Worm (Caenorhabditis elegans): ENCODE measurements around the gene ttbk-7.

The ttbk-7 gene

DNA sequence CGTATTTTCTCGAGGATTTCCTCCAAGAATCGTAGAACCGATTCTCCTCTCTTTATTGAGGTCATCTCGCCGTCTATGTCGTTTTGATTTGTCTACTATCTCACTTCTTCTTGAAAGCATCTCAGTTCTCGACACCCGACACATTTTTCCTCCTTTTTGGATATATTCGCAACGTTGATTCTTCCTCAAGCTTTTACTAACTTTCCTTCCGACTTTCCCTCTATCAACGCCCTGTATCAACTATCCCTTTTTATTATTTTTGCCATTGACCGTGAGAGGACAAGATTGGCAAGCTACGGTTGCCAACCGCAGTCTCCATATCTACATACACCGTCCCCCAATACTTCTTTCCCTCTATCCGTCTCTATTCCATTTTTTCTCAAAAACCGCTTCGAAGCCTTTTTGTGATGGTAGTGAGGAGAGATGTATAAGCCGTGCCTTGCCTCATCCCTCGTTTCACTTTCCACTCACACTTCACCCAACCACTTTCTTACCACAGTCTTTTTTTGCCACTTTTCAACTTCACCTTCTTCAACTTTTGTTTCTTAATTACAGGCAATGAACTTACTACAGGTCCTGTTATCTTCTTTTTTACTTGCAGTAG is 33.4 kb upstream of the ttbk-7 start, which contains the start of gene T16G1.2:
T16G1.2 (plus strand) TSS at position 554 of the 604 bp plus-strand sequence.
- TF ChIP-seq hmbx-1 (tag; optimal IDR thresholded peaks at IDR 0.05) (no peak), tra-4 (tag; optimal IDR thresholded peaks at IDR 0.05) (no peak), aly-1 (tag; optimal IDR thresholded peaks at IDR 0.05) (no peak), F13C5.2 (tag; optimal IDR thresholded peaks at IDR 0.05) (no peak), tbx-37 (GFP tag; conservative IDR thresholded peaks at IDR 0.05) (no peak), flt-1 (GFP tag; IDR thresholded peaks at IDR 0.05) (no peak), hmg-4 (GFP tag; optimal IDR thresholded peaks at IDR 0.05) (no peak), ets-7 (tag; optimal IDR thresholded peaks at IDR 0.05) (no peak), tbx-11 (GFP tag; IDR thresholded peaks at IDR 0.05) (no peak), sea-1 (GFP tag; conservative IDR thresholded peaks at IDR 0.05) (no peak), scrt-1 (GFP tag; IDR thresholded peaks at IDR 0.05) (no peak), ama-1 (optimal IDR thresholded peaks at IDR 0.05) (no peak), ceh-13 (GFP tag; optimal IDR thresholded peaks at IDR 0.05) (no peak), B0310.2 (tag; optimal IDR thresholded peaks at IDR 0.05) (no peak), pes-1 (GFP tag; IDR thresholded peaks at IDR 0.05) (no peak)

- TF ChIP-seq flt-1 (GFP tag; IDR thresholded peaks at IDR 0.05) (no peak), tra-4 (tag; optimal IDR thresholded peaks at IDR 0.05) (no peak), B0310.2 (tag; optimal IDR thresholded peaks at IDR 0.05) (no peak), hnd-1 (tag; optimal IDR thresholded peaks at IDR 0.05) (no peak), pes-1 (GFP tag; IDR thresholded peaks at IDR 0.05) (no peak), ama-1 (optimal IDR thresholded peaks at IDR 0.05) (no peak), hmg-4 (GFP tag; optimal IDR thresholded peaks at IDR 0.05) (no peak), sea-1 (GFP tag; conservative IDR thresholded peaks at IDR 0.05) (no peak), hmbx-1 (tag; optimal IDR thresholded peaks at IDR 0.05) (no peak), tbx-37 (GFP tag; conservative IDR thresholded peaks at IDR 0.05) (no peak), ceh-13 (GFP tag; optimal IDR thresholded peaks at IDR 0.05) (no peak), ceh-36 (tag; optimal IDR thresholded peaks at IDR 0.05) (no peak), tbx-11 (GFP tag; IDR thresholded peaks at IDR 0.05) (no peak), aly-1 (tag; optimal IDR thresholded peaks at IDR 0.05) (no peak), scrt-1 (GFP tag; IDR thresholded peaks at IDR 0.05) (no peak), ets-7 (tag; optimal IDR thresholded peaks at IDR 0.05) (no peak), F13C5.2 (tag; optimal IDR thresholded peaks at IDR 0.05) (no peak)
Observed at ce11 chrV:12924128-12924527, 28.5 kb upstream of the ttbk-7 start, which contains the start of gene pqn-67. Gene pqn-67, plus strand, starts transcription at chrV:12924428.

- TF ChIP-seq ceh-36 (tag; optimal IDR thresholded peaks at IDR 0.05) (no peak), B0310.2 (tag; optimal IDR thresholded peaks at IDR 0.05) (no peak), hnd-1 (tag; optimal IDR thresholded peaks at IDR 0.05) (no peak), scrt-1 (GFP tag; IDR thresholded peaks at IDR 0.05) (no peak), aly-1 (tag; optimal IDR thresholded peaks at IDR 0.05) (no peak)
Observed at ce11 chrV:12922308-12922707, 26.6 kb upstream of the ttbk-7 start, which contains the start of gene dhrs-4. Gene dhrs-4, plus strand, starts transcription at chrV:12922608.

DNA sequence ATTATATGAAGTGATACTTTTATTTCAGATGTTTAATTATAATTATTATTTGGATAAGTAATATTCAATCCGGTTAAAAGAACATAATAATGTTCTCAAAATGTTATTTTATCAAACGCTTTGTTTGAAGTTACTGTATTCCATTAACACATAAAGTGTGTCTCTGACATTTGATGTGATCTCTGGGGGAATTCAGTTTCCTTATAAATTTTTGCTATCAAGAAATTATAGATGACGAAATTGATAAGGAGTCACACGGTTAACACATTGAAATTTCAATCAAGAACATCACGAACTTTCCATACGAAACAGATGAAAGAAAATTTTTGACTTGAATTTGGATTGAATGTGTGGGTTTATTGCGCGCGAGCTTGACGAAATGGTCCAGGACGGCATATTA is 26.0 kb upstream of the ttbk-7 start:
- TF ChIP-seq sea-1 (GFP tag; conservative IDR thresholded peaks at IDR 0.05) (no peak), tbx-11 (GFP tag; IDR thresholded peaks at IDR 0.05) (no peak)

DNA sequence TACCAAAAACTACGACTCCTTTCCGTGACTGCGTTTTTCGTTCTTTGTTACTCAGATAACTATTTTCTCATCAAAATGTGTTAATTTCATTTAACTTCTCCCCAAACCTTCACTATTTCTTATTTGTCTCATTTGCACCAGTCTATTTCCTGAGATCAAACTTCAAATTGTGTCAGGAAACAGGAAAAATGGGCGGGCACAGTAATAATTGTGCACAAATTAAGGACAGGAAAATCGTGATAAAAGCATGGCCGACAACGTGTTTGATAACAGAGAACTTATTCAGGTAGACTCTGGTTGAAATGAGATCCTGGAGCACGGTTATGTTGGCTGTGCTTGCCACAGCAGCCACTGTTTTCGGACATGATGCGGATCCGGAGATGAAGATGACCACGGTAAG is 24.0 kb upstream of the ttbk-7 start, which contains the start of gene lipl-1:
lipl-1 (plus strand) TSS at position 282 of the 400 bp plus-strand sequence.
- no peak for TF ChIP-seq flt-1 (GFP tag; IDR thresholded peaks at IDR 0.05)
- no peak for TF ChIP-seq ceh-36 (tag; optimal IDR thresholded peaks at IDR 0.05)
- no peak for TF ChIP-seq ets-7 (tag; optimal IDR thresholded peaks at IDR 0.05)
- TF ChIP-seq hmg-4 (GFP tag; optimal IDR thresholded peaks at IDR 0.05) = no peak
- no peak for TF ChIP-seq hmbx-1 (tag; optimal IDR thresholded peaks at IDR 0.05)
- TF ChIP-seq tra-4 (tag; optimal IDR thresholded peaks at IDR 0.05) = no peak
- TF ChIP-seq ceh-13 (GFP tag; optimal IDR thresholded peaks at IDR 0.05) = no peak

ce11 chrV:12909544-12910157 is 14.0 kb upstream of the ttbk-7 start, which contains the start of gene nid-1:
Gene nid-1, plus strand, starts transcription at chrV:12910107.
- TF ChIP-seq tra-4 (tag; optimal IDR thresholded peaks at IDR 0.05) = no peak
- no peak for TF ChIP-seq ceh-36 (tag; optimal IDR thresholded peaks at IDR 0.05)
- no peak for TF ChIP-seq hnd-1 (tag; optimal IDR thresholded peaks at IDR 0.05)
- TF ChIP-seq B0310.2 (tag; optimal IDR thresholded peaks at IDR 0.05) = no peak
- TF ChIP-seq hmg-4 (GFP tag; optimal IDR thresholded peaks at IDR 0.05) = no peak
- TF ChIP-seq tbx-37 (GFP tag; conservative IDR thresholded peaks at IDR 0.05) = no peak
- TF ChIP-seq flt-1 (GFP tag; IDR thresholded peaks at IDR 0.05) = no peak
- TF ChIP-seq tbx-11 (GFP tag; IDR thresholded peaks at IDR 0.05) = no peak
- TF ChIP-seq F13C5.2 (tag; optimal IDR thresholded peaks at IDR 0.05) = no peak
- TF ChIP-seq scrt-1 (GFP tag; IDR thresholded peaks at IDR 0.05) = no peak

- TF ChIP-seq hmg-4 (GFP tag; optimal IDR thresholded peaks at IDR 0.05) = peak; percentile 8
- no peak for TF ChIP-seq tbx-11 (GFP tag; IDR thresholded peaks at IDR 0.05)
Observed at ce11 chrV:12908614-12909013, 12.9 kb upstream of the ttbk-7 start.

DNA sequence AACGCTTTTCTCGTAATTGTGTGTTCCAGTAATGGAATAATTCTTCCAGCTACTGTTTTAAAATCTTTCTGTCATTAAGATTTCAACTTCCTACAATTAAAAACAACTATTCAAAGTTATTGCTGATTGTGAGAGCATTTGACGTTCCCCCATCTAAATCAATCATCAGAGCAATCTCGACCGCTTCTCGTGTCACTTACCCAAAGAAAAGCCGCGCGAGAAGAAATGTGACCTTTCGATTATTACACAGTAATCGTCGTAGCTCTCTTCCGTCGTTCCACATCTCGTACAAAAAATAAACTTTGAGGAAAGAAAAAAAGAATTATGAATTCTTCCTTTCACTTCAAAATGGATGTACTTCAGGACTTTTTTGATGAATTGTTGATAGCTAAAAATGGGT is 11.8 kb upstream of the ttbk-7 start:
- no peak for TF ChIP-seq pes-1 (GFP tag; IDR thresholded peaks at IDR 0.05)
- TF ChIP-seq ceh-13 (GFP tag; optimal IDR thresholded peaks at IDR 0.05) = no peak
- no peak for TF ChIP-seq ceh-36 (tag; optimal IDR thresholded peaks at IDR 0.05)
- TF ChIP-seq scrt-1 (GFP tag; IDR thresholded peaks at IDR 0.05) = no peak
- TF ChIP-seq aly-1 (tag; optimal IDR thresholded peaks at IDR 0.05) = no peak
- no peak for TF ChIP-seq B0310.2 (tag; optimal IDR thresholded peaks at IDR 0.05)
- no peak for TF ChIP-seq hmbx-1 (tag; optimal IDR thresholded peaks at IDR 0.05)
- no peak for TF ChIP-seq tra-4 (tag; optimal IDR thresholded peaks at IDR 0.05)
- no peak for TF ChIP-seq F13C5.2 (tag; optimal IDR thresholded peaks at IDR 0.05)
- TF ChIP-seq hnd-1 (tag; optimal IDR thresholded peaks at IDR 0.05) = no peak
- TF ChIP-seq tbx-11 (GFP tag; IDR thresholded peaks at IDR 0.05) = no peak
